Worm (Caenorhabditis elegans) whole organism, midembryonic: ENCODE measurements around the gene coa-1.

Source experiments
- T22C8.4 ChIP-seq: fragments of 200-800 bp; sonication (Bioruptor generic); IDR thresholded peaks from 2 replicates; pipeline ENCODE4 v1.3.6; 2022; ENCODE audit warnings: missing genetic modification characterization, missing compliant biosample characterization
- cog-1 ChIP-seq: sonication (generic microtip); optimal IDR thresholded peaks from 2 replicates; lab custom pipeline; 2016; ENCODE audit warnings: missing genetic modification characterization, missing compliant biosample characterization
- flt-1 ChIP-seq: fragments of 200-800 bp; sonication (Bioruptor generic); IDR thresholded peaks from 2 replicates; pipeline ENCODE4 v1.3.6; 2022; ENCODE audit warnings: missing genetic modification characterization, missing compliant biosample characterization
- klf-2 ChIP-seq: fragments of 200-800 bp; sonication (Bioruptor generic); conservative IDR thresholded peaks from 2 replicates; pipeline ENCODE4 v1.3.6; 2022; ENCODE audit warnings: missing genetic modification reagents, missing genetic modification characterization, missing compliant biosample characterization
- med-1 ChIP-seq: sonication (generic microtip); optimal IDR thresholded peaks from 2 replicates; lab custom pipeline; 2017; ENCODE audit warnings: missing genetic modification characterization, mild to moderate bottlenecking, missing compliant biosample characterization, antibody characterized with exemption, missing genetic modification reagents; ENCODE audit not compliant: insufficient read depth
- ref-1 ChIP-seq: fragments of 200-800 bp; sonication (Bioruptor generic); conservative IDR thresholded peaks from 2 replicates; pipeline ENCODE4 v1.3.6; 2022; ENCODE audit warnings: missing genetic modification reagents, missing genetic modification characterization, missing compliant biosample characterization
- tab-1 ChIP-seq: fragments of 200-800 bp; sonication (Bioruptor generic); IDR thresholded peaks from 2 replicates; pipeline ENCODE4 v1.3.6; 2022; ENCODE audit warnings: missing genetic modification characterization, missing compliant biosample characterization
- ztf-23 ChIP-seq: fragments of 200-800 bp; sonication (Bioruptor generic); IDR thresholded peaks from 2 replicates; pipeline ENCODE4 v1.3.6; 2022; ENCODE audit warnings: missing genetic modification reagents, missing genetic modification characterization, missing compliant biosample characterization
- ztf-29 ChIP-seq: fragments of 200-800 bp; sonication (Bioruptor generic); IDR thresholded peaks from 2 replicates; pipeline ENCODE4 v1.3.6; 2022; ENCODE audit warnings: missing genetic modification reagents, missing genetic modification characterization, missing compliant biosample characterization

Gene coa-1

ce11 chrIV:175698-176097 lies 29.4 kb upstream of the coa-1 start:
- no peak for TF ChIP-seq T22C8.4
- TF ChIP-seq flt-1 (GFP tag; lab: Robert Waterston, UW) = peak; percentile 40; the same call in 1 of the 2 replicates
- no peak for TF ChIP-seq klf-2 (GFP tag; lab: Robert Waterston, UW)
- TF ChIP-seq ztf-23 (GFP tag; lab: Robert Waterston, UW) = 0 out of 2 replicates have a peak, but pooled peaks have one; percentile 31
- peak; percentile 69 for TF ChIP-seq tab-1 (GFP tag; lab: Robert Waterston, UW)
- TF ChIP-seq med-1 (GFP tag; lab: Kevin White, UChicago) = no peak
- no peak for TF ChIP-seq ref-1 (GFP tag; lab: Robert Waterston, UW)

- no peak for TF ChIP-seq tab-1 (GFP tag; lab: Robert Waterston, UW)
- no peak for TF ChIP-seq ref-1 (GFP tag; lab: Robert Waterston, UW)
- TF ChIP-seq cog-1 (tag; lab: Kevin White, UChicago) = no peak
- no peak for TF ChIP-seq T22C8.4
- TF ChIP-seq ztf-29 = no peak
- no peak for TF ChIP-seq klf-2 (GFP tag; lab: Robert Waterston, UW)
- TF ChIP-seq med-1 (GFP tag; lab: Kevin White, UChicago) = no peak
- TF ChIP-seq ztf-23 (GFP tag; lab: Robert Waterston, UW) = no peak
- no peak for TF ChIP-seq flt-1 (GFP tag; lab: Robert Waterston, UW)
Observed at ce11 chrIV:177487-177886, 27.6 kb upstream of the coa-1 start.

ce11 chrIV:178696-179095 lies 26.4 kb upstream of the coa-1 start, which contains the start of gene tcl-2:
Gene tcl-2, plus strand, starts transcription at chrIV:179083.
- TF ChIP-seq ztf-23 (GFP tag; lab: Robert Waterston, UW) = no peak
- peak; percentile 12; the same call in 1 of the 2 replicates for TF ChIP-seq flt-1 (GFP tag; lab: Robert Waterston, UW)

ce11 chrIV:179700-180099 lies 25.4 kb upstream of the coa-1 start:
- TF ChIP-seq ztf-29 (no peak), ztf-23 (GFP tag; lab: Robert Waterston, UW) (no peak), tab-1 (GFP tag; lab: Robert Waterston, UW) (no peak), cog-1 (tag; lab: Kevin White, UChicago) (no peak), T22C8.4 (no peak), flt-1 (GFP tag; lab: Robert Waterston, UW) (no peak)

ce11 chrIV:183519-183918 lies 21.6 kb upstream of the coa-1 start:
- TF ChIP-seq flt-1 (GFP tag; lab: Robert Waterston, UW) = no peak

- TF ChIP-seq med-1 (GFP tag; lab: Kevin White, UChicago) = no peak
- no peak for TF ChIP-seq ztf-23 (GFP tag; lab: Robert Waterston, UW)
- no peak for TF ChIP-seq T22C8.4
- no peak for TF ChIP-seq tab-1 (GFP tag; lab: Robert Waterston, UW)
- TF ChIP-seq flt-1 (GFP tag; lab: Robert Waterston, UW) = no peak
- TF ChIP-seq cog-1 (tag; lab: Kevin White, UChicago) = no peak
- no peak for TF ChIP-seq ztf-29
- TF ChIP-seq ref-1 (GFP tag; lab: Robert Waterston, UW) = no peak
- TF ChIP-seq klf-2 (GFP tag; lab: Robert Waterston, UW) = no peak
Observed at ce11 chrIV:184184-184583, 20.9 kb upstream of the coa-1 start, which contains the start of gene pnc-1. Gene pnc-1, plus strand, starts transcription at chrIV:184484.

ce11 chrIV:186110-186509 lies 19.0 kb upstream of the coa-1 start:
- no peak for TF ChIP-seq T22C8.4
- TF ChIP-seq flt-1 (GFP tag; lab: Robert Waterston, UW) = no peak
- no peak for TF ChIP-seq med-1 (GFP tag; lab: Kevin White, UChicago)
- TF ChIP-seq ref-1 (GFP tag; lab: Robert Waterston, UW) = no peak

- no peak for TF ChIP-seq cog-1 (tag; lab: Kevin White, UChicago)
- no peak for TF ChIP-seq klf-2 (GFP tag; lab: Robert Waterston, UW)
- no peak for TF ChIP-seq ref-1 (GFP tag; lab: Robert Waterston, UW)
- no peak for TF ChIP-seq tab-1 (GFP tag; lab: Robert Waterston, UW)
- no peak for TF ChIP-seq med-1 (GFP tag; lab: Kevin White, UChicago)
- TF ChIP-seq ztf-29 = no peak
- no peak for TF ChIP-seq flt-1 (GFP tag; lab: Robert Waterston, UW)
- no peak for TF ChIP-seq T22C8.4
- no peak for TF ChIP-seq ztf-23 (GFP tag; lab: Robert Waterston, UW)
Observed at ce11 chrIV:187336-187735, 17.8 kb upstream of the coa-1 start.

ce11 chrIV:189087-189486 lies 16.0 kb upstream of the coa-1 start:
- no peak for TF ChIP-seq tab-1 (GFP tag; lab: Robert Waterston, UW)
- TF ChIP-seq klf-2 (GFP tag; lab: Robert Waterston, UW) = no peak
- TF ChIP-seq T22C8.4 = no peak
- no peak for TF ChIP-seq cog-1 (tag; lab: Kevin White, UChicago)
- TF ChIP-seq ref-1 (GFP tag; lab: Robert Waterston, UW) = no peak
- TF ChIP-seq med-1 (GFP tag; lab: Kevin White, UChicago) = no peak
- TF ChIP-seq flt-1 (GFP tag; lab: Robert Waterston, UW) = no peak
- no peak for TF ChIP-seq ztf-23 (GFP tag; lab: Robert Waterston, UW)
- TF ChIP-seq ztf-29 = no peak

ce11 chrIV:192046-192445 lies 13.1 kb upstream of the coa-1 start, which contains the start of gene Y38C1AA.12:
Gene Y38C1AA.12, plus strand, starts transcription at chrIV:192256.
- TF ChIP-seq tab-1 (GFP tag; lab: Robert Waterston, UW) (no peak), klf-2 (GFP tag; lab: Robert Waterston, UW) (no peak), T22C8.4 (no peak), ztf-23 (GFP tag; lab: Robert Waterston, UW) (peak; percentile 70; the same call in 1 of the 2 replicates), ztf-29 (no peak), flt-1 (GFP tag; lab: Robert Waterston, UW) (peak; percentile 84), med-1 (GFP tag; lab: Kevin White, UChicago) (no peak), cog-1 (tag; lab: Kevin White, UChicago) (peak; percentile 74), ref-1 (GFP tag; lab: Robert Waterston, UW) (no peak)
